Fruit fly (Drosophila melanogaster) S2 (cell line): ENCODE results near the gene DCTN6-p27.

Experiments used
- CG8478 ChIP-seq: fragments of >200 bp; optimal IDR thresholded peaks from 2 replicates; lab custom pipeline; 2018
- CTCF ChIP-seq, 2 experiments: fragments of >200 bp; optimal IDR thresholded peaks; 2 replicates each; lab custom pipeline; 2018

Gene DCTN6-p27

DNA sequence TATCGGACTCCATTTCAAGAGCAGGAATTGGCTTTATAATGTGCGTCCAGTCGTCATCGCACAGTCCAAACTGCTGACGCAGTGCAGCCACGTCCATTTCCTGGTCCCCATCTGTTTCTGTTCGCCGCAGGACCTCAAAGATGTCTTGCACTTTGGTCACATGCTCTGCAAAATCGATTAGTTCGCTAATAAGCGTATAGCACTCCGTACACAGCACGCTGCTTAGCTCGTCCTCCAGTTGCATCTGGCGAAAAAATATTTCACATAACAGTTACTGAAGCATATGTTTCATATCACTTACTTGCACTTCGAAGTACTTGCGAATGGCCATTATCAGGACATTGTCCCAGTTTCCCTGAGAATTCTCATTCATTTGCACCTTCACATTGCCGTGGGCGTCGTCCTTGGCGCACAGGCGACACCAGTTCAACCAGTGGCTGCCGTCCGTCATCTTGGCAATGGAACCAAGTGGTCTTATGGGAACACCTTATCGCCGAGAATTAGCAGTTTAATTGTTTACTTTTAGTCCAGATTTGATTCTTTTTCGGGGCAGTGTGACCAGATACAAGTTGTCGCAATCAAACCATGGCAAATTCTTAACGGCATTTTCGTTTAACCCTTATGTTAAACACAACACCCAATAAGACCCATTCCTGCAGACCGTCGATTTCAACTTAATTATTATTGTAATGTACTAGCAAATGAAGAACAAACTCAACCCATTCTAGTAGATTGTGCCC, 49.2 kb downstream of the DCTN6-p27 start, which contains the start of gene CG17568:
Gene CG17568 (minus strand): TSS at position 550 of the 740 bp plus-strand sequence.
- TF ChIP-seq CG8478 (lab: Kevin White, UChicago) (no peak), CTCF (optimal IDR thresholded peaks at IDR 0.05; lab: Kevin White, UChicago) (no peak)
